Worm (Caenorhabditis elegans) whole organism, midembryonic: Measurements from ENCODE around the gene lelo-1.

Experiments used
- T22C8.4 ChIP-seq: fragments of 200-800 bp; sonication (Bioruptor generic); IDR thresholded peaks from 2 replicates; pipeline ENCODE4 v1.3.6; 2022; ENCODE audit warnings: missing genetic modification characterization, missing compliant biosample characterization
- cog-1 ChIP-seq: sonication (generic microtip); optimal IDR thresholded peaks from 2 replicates; lab custom pipeline; 2016; ENCODE audit warnings: missing genetic modification characterization, missing compliant biosample characterization
- flt-1 ChIP-seq: fragments of 200-800 bp; sonication (Bioruptor generic); IDR thresholded peaks from 2 replicates; pipeline ENCODE4 v1.3.6; 2022; ENCODE audit warnings: missing genetic modification characterization, missing compliant biosample characterization
- klf-2 ChIP-seq: fragments of 200-800 bp; sonication (Bioruptor generic); conservative IDR thresholded peaks from 2 replicates; pipeline ENCODE4 v1.3.6; 2022; ENCODE audit warnings: missing genetic modification reagents, missing genetic modification characterization, missing compliant biosample characterization
- med-1 ChIP-seq: sonication (generic microtip); optimal IDR thresholded peaks from 2 replicates; lab custom pipeline; 2017; ENCODE audit warnings: missing genetic modification characterization, mild to moderate bottlenecking, missing compliant biosample characterization, antibody characterized with exemption, missing genetic modification reagents; ENCODE audit not compliant: insufficient read depth
- ref-1 ChIP-seq: fragments of 200-800 bp; sonication (Bioruptor generic); conservative IDR thresholded peaks from 2 replicates; pipeline ENCODE4 v1.3.6; 2022; ENCODE audit warnings: missing genetic modification reagents, missing genetic modification characterization, missing compliant biosample characterization
- tab-1 ChIP-seq: fragments of 200-800 bp; sonication (Bioruptor generic); IDR thresholded peaks from 2 replicates; pipeline ENCODE4 v1.3.6; 2022; ENCODE audit warnings: missing genetic modification characterization, missing compliant biosample characterization
- ztf-23 ChIP-seq: fragments of 200-800 bp; sonication (Bioruptor generic); IDR thresholded peaks from 2 replicates; pipeline ENCODE4 v1.3.6; 2022; ENCODE audit warnings: missing genetic modification reagents, missing genetic modification characterization, missing compliant biosample characterization
- ztf-29 ChIP-seq: fragments of 200-800 bp; sonication (Bioruptor generic); IDR thresholded peaks from 2 replicates; pipeline ENCODE4 v1.3.6; 2022; ENCODE audit warnings: missing genetic modification reagents, missing genetic modification characterization, missing compliant biosample characterization

The lelo-1 gene

DNA sequence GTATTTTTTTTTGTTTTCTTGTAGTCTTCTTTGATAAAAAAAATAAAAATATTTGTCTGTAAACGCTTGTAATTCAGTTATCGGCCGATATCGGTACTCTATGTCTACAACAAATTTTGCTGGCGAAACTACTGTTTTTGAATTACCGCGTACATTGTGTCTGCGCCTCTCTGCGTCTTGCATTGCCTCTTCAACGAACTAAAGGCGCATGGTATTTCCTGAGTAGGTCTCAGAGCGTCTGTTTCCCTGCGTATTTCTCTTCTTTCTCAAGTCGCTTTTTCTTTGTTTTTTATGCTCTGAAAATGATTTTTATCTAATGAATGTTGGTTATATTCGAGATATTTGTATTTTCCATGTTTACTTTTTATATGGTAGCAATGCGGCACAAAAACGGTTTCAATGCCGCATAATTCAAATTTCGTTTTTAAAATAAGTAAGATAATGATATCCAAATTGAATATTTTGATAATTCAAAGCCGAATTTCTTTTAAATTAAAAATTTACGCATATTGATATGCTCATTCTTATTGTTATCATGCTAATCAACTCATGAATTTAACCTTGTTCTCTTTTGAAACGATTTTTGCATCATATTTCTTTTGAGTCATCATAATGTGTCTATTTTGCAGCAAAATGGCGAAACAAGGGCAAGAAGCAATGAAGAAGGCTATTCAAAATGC lies 4.8 kb downstream of the lelo-1 start, which contains the start of gene phb-2:
phb-2 (plus strand) TSS at position 630 of the 680 bp plus-strand sequence.
- TF ChIP-seq tab-1 (GFP tag; lab: Robert Waterston, UW) (no peak), ref-1 (GFP tag; lab: Robert Waterston, UW) (no peak), flt-1 (0 out of 2 replicates have a peak, but pooled peaks have one; percentile 51), med-1 (GFP tag; lab: Kevin White, UChicago) (no peak)

DNA sequence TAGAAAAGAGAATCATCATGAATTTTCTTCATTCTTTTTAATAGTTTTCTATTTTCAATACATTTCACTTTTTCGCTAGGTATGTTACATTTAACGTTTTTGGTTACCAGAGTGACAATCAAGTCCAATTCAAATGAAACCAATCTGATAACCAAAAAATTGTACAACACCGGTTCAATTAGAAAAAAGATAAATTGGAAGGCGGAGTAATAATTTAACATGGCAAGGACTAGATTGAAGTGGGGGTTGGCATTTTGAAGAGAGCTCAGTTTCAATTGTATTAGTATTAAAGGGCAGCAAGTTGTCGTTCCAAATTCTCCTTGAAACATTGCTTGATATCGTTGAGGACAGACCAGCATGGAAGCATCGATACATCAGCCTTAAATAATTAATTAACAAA lies 6.6 kb downstream of the lelo-1 start:
- TF ChIP-seq ref-1 (GFP tag; lab: Robert Waterston, UW) (no peak), klf-2 (GFP tag; lab: Robert Waterston, UW) (no peak), ztf-29 (no peak), flt-1 (no peak), T22C8.4 (GFP tag; lab: Robert Waterston, UW) (no peak), cog-1 (no peak), tab-1 (GFP tag; lab: Robert Waterston, UW) (no peak), med-1 (GFP tag; lab: Kevin White, UChicago) (no peak), ztf-23 (GFP tag; lab: Robert Waterston, UW) (no peak)

DNA sequence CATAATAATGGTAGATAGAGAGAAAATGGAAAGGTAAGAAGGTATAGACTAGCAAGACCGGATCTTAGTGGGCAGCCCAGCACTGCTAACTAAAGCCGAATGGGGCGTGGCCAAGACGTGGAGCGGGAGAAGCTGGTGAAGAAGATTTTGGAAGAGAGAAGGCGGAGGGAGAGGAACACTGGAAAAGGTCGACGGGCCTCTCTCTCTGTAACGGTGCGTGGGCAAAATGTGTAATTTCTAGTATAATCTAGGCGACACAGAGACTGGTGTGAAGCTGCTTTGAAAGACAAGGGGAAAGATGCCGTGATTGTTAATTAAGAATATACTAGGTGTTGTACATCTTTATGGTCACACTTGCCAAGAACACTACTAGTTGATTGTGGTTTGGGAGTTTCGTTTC lies 9.9 kb downstream of the lelo-1 start, which contains the start of gene F13H8.5:
F13H8.5 (minus strand) TSS at position 101 of the 400 bp plus-strand sequence.
- TF ChIP-seq cog-1 (no peak), ztf-23 (GFP tag; lab: Robert Waterston, UW) (no peak), med-1 (GFP tag; lab: Kevin White, UChicago) (no peak), klf-2 (GFP tag; lab: Robert Waterston, UW) (no peak), ref-1 (GFP tag; lab: Robert Waterston, UW) (no peak), ztf-29 (no peak), tab-1 (GFP tag; lab: Robert Waterston, UW) (no peak), flt-1 (no peak), T22C8.4 (GFP tag; lab: Robert Waterston, UW) (no peak)

DNA sequence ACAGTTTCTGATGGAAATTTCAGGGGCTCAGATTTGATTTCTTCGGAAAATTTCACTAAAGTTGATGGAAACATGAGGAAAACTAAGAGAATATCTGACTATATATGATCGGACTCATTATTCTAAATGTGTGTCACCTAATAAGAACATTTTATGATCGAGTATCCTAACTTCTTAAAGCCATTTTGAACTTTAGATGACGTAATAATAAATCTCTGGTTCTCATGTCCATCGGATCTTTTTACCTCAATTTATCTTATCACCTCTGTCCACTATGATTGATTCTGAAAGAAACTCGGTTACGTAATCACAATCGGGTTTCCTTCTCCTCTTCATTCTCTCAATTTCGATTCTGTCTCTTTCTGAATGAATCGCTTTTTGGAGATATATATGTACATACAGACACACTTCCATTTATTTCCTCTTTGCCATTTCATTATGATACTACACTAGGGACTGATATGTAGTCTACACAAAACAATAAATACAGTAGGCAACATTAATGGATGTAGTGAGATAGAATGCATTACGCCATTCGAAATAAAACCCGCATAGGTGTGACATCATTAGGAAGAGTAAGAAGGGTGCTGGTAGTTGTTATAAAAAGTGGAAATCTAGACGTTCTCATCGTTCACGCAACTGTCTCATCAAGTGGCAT lies 11.2 kb downstream of the lelo-1 start:
- TF ChIP-seq ztf-23 (GFP tag; lab: Robert Waterston, UW) (no peak), ztf-29 (no peak), klf-2 (GFP tag; lab: Robert Waterston, UW) (no peak), ref-1 (GFP tag; lab: Robert Waterston, UW) (no peak), tab-1 (GFP tag; lab: Robert Waterston, UW) (no peak), med-1 (GFP tag; lab: Kevin White, UChicago) (no peak), T22C8.4 (GFP tag; lab: Robert Waterston, UW) (no peak), flt-1 (no peak), cog-1 (no peak)

DNA sequence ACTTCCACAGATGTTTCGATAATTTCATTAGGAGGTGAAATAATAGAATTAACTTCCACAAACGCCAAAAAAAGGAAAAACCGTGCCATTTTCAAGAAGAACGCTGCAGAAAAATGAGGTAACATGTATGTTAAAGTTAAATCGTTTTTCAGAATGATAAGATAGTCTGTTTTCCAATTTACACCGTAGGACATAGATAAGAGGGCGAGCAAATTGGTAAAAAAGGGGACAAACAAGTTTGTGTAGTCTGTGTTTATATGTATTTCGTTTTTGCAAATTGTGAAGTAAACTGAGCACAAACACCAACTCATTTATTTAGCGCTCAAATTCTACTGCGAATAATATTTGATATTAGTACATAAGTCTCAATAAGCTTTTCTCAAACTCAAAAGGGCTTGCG lies 13.7 kb downstream of the lelo-1 start, which contains the start of gene F13H8.11:
F13H8.11 (minus strand) TSS at position 155 of the 400 bp plus-strand sequence.
- TF ChIP-seq klf-2 (GFP tag; lab: Robert Waterston, UW) (no peak), med-1 (GFP tag; lab: Kevin White, UChicago) (no peak), tab-1 (GFP tag; lab: Robert Waterston, UW) (no peak), ztf-23 (GFP tag; lab: Robert Waterston, UW) (no peak), T22C8.4 (GFP tag; lab: Robert Waterston, UW) (no peak), cog-1 (no peak), ref-1 (GFP tag; lab: Robert Waterston, UW) (no peak), flt-1 (no peak), ztf-29 (no peak)

DNA sequence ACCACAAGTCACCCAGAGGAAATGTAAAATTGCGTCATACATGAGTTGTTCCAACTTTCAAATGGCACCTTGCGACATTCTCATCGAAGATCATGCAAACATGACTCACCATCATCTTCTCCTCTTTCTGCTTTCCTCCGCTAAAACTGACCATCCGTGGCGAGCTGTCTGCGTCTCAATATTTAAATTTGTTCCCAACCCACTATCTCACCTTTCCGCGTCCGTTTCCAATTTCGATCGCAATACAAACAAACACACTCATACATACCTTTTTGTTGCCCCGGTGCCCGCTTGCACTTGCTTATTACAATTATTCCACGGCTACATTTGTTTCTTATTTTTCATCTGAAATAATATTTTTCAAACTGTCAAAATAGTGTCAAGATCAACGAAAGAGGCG lies 14.5 kb downstream of the lelo-1 start, which contains the start of gene nmgp-1:
nmgp-1 (plus strand) TSS at position 174 of the 400 bp plus-strand sequence.
- TF ChIP-seq T22C8.4 (GFP tag; lab: Robert Waterston, UW) = no peak
- TF ChIP-seq klf-2 (GFP tag; lab: Robert Waterston, UW) = no peak
- no peak for TF ChIP-seq med-1 (GFP tag; lab: Kevin White, UChicago)
- TF ChIP-seq flt-1 = no peak
- no peak for TF ChIP-seq cog-1
- TF ChIP-seq tab-1 (GFP tag; lab: Robert Waterston, UW) = no peak
- no peak for TF ChIP-seq ztf-23 (GFP tag; lab: Robert Waterston, UW)
- TF ChIP-seq ztf-29 = no peak
- TF ChIP-seq ref-1 (GFP tag; lab: Robert Waterston, UW) = no peak

DNA sequence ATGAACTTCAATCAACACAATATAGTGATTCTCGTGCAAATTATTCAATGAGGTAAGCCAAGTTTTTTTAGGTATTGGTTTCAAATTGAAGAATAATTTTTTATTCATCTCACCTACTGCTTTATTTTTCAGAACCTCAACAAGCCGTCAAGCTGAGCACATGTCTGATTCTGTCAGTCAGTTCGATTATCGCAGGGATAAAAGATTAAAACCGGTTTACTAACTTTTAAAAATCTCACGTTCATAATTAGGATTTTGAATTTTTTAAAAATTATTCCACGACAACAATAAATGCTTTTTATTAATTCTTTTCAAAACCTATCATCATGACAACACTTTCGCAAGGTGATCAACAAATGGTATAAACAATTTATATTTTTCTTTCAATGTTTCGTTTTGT lies 16.1 kb downstream of the lelo-1 start, which contains the start of gene F13H8.12:
F13H8.12 (plus strand) TSS at position 301 of the 400 bp plus-strand sequence.
- TF ChIP-seq klf-2 (GFP tag; lab: Robert Waterston, UW) = no peak
- no peak for TF ChIP-seq ztf-29
- TF ChIP-seq tab-1 (GFP tag; lab: Robert Waterston, UW) = no peak
- TF ChIP-seq cog-1 = no peak
- no peak for TF ChIP-seq T22C8.4 (GFP tag; lab: Robert Waterston, UW)
- no peak for TF ChIP-seq med-1 (GFP tag; lab: Kevin White, UChicago)
- TF ChIP-seq ztf-23 (GFP tag; lab: Robert Waterston, UW) = no peak
- no peak for TF ChIP-seq flt-1
- TF ChIP-seq ref-1 (GFP tag; lab: Robert Waterston, UW) = no peak

DNA sequence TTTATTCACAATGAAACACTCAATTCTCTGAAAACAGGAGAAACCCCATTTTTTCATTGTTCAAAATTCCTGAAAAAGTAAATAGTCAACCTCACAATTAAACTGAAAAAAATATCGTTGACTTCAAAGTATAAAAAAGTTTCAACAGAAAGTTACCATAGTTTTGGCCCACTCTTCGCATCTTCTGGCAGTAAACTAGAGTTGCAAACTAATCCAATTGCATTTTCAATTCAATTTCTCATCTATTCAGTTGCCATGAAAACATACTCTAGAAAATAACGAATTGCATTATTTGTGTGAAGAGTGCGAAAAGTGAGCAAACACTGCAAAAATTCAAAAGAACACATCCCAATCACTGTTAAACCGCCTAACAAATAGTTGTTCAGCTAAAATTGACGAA lies 17.5 kb downstream of the lelo-1 start, which contains the start of gene F13H8.3:
F13H8.3 (plus strand) TSS at position 301 of the 400 bp plus-strand sequence.
- TF ChIP-seq med-1 (GFP tag; lab: Kevin White, UChicago) (no peak), T22C8.4 (GFP tag; lab: Robert Waterston, UW) (no peak)

DNA sequence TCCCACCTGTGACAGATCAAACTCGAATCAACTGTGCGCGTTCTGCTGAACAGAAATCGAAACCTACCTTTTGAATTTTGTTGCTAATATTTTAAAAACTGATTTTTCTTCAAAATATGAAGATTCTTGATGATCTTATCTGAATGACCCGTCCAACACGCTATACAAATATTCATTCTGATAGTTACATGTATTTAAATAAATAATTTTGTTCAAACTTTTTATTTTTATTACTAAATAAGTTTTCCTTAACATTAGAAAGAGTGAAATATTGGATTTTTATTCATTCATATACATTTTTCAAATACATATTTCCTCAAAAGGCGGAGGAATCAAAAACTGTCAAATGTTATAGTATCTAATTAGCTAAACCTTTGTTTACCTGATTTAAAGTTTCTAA lies 21.8 kb downstream of the lelo-1 start, which contains the start of gene F13H8.8:
F13H8.8 (minus strand) TSS at position 101 of the 400 bp plus-strand sequence.
- TF ChIP-seq ztf-23 (GFP tag; lab: Robert Waterston, UW) = no peak
- TF ChIP-seq T22C8.4 (GFP tag; lab: Robert Waterston, UW) = no peak
- TF ChIP-seq klf-2 (GFP tag; lab: Robert Waterston, UW) = no peak
- no peak for TF ChIP-seq tab-1 (GFP tag; lab: Robert Waterston, UW)
- no peak for TF ChIP-seq ref-1 (GFP tag; lab: Robert Waterston, UW)
- TF ChIP-seq med-1 (GFP tag; lab: Kevin White, UChicago) = no peak
- TF ChIP-seq ztf-29 = no peak
- TF ChIP-seq flt-1 = no peak
- no peak for TF ChIP-seq cog-1
